Fruit fly (Drosophila melanogaster): ENCODE data around the gene CG9133.

Gene CG9133

dm6 chr3L:1208206-1208605, 43.6 kb upstream of the CG9133 start:
- TF ChIP-seq CG11617 (GFP tag; optimal IDR thresholded peaks at IDR 0.05) (no peak), CG33017 (tag; optimal IDR thresholded peaks at IDR 0.05) (no peak), toe (GFP tag; optimal IDR thresholded peaks at IDR 0.05) (no peak), bab1 (GFP tag; optimal IDR thresholded peaks at IDR 0.05) (no peak), cic (GFP tag; optimal IDR thresholded peaks at IDR 0.05) (no peak), CG5204 (GFP tag; optimal IDR thresholded peaks at IDR 0.05) (no peak), tj (GFP tag; optimal IDR thresholded peaks at IDR 0.05) (no peak), Crg-1 (GFP tag; optimal IDR thresholded peaks at IDR 0.05) (no peak), Hr96 (GFP tag; optimal IDR thresholded peaks at IDR 0.05) (no peak), Mnt (GFP tag; optimal IDR thresholded peaks at IDR 0.05) (no peak), CG1620 (GFP tag; optimal IDR thresholded peaks at IDR 0.05) (no peak), ovo (GFP tag; optimal IDR thresholded peaks at IDR 0.05) (no peak)

dm6 chr3L:1211096-1211495, 40.7 kb upstream of the CG9133 start, which contains the start of gene LysD:
TSS of gene LysD (minus strand) at chr3L:1211196.
- TF ChIP-seq CG5204 (GFP tag; optimal IDR thresholded peaks at IDR 0.05) (no peak), CG33017 (tag; optimal IDR thresholded peaks at IDR 0.05) (no peak), kay (GFP tag; ENCODE audit: borderline replicate concordance) (no peak), Mnt (GFP tag; optimal IDR thresholded peaks at IDR 0.05) (no peak), CG12768 (GFP tag; optimal IDR thresholded peaks at IDR 0.05) (no peak), tj (GFP tag; optimal IDR thresholded peaks at IDR 0.05) (no peak), Hr96 (GFP tag; optimal IDR thresholded peaks at IDR 0.05) (no peak), toe (GFP tag; optimal IDR thresholded peaks at IDR 0.05) (no peak), pad (GFP tag; optimal IDR thresholded peaks at IDR 0.05) (no peak), cic (GFP tag; optimal IDR thresholded peaks at IDR 0.05) (no peak), CG7101 (tag; optimal IDR thresholded peaks at IDR 0.05) (no peak), bab1 (GFP tag; optimal IDR thresholded peaks at IDR 0.05) (no peak), CG7045 (GFP tag; optimal IDR thresholded peaks at IDR 0.05) (no peak), ovo (GFP tag; optimal IDR thresholded peaks at IDR 0.05) (no peak), CG1620 (GFP tag; optimal IDR thresholded peaks at IDR 0.05) (no peak), CG11617 (GFP tag; optimal IDR thresholded peaks at IDR 0.05) (no peak)

- TF ChIP-seq bab1 (GFP tag; optimal IDR thresholded peaks at IDR 0.05) (no peak), Crg-1 (GFP tag; optimal IDR thresholded peaks at IDR 0.05) (no peak), Mnt (GFP tag; optimal IDR thresholded peaks at IDR 0.05) (no peak)
Observed at dm6 chr3L:1212113-1212512, 39.7 kb upstream of the CG9133 start.

- no peak for TF ChIP-seq cnc (optimal IDR thresholded peaks at IDR 0.05)
- no peak for TF ChIP-seq Crg-1 (GFP tag; optimal IDR thresholded peaks at IDR 0.05)
- no peak for TF ChIP-seq ovo (GFP tag; optimal IDR thresholded peaks at IDR 0.05)
- no peak for TF ChIP-seq CG1620 (GFP tag; optimal IDR thresholded peaks at IDR 0.05)
- no peak for TF ChIP-seq toe (GFP tag; optimal IDR thresholded peaks at IDR 0.05)
- no peak for TF ChIP-seq CG7045 (GFP tag; optimal IDR thresholded peaks at IDR 0.05)
- TF ChIP-seq CG7101 (tag; optimal IDR thresholded peaks at IDR 0.05), result no peak
- TF ChIP-seq cic (GFP tag; optimal IDR thresholded peaks at IDR 0.05), result no peak
- TF ChIP-seq CG12768 (GFP tag; optimal IDR thresholded peaks at IDR 0.05), result no peak
- no peak for TF ChIP-seq Clk (GFP tag; optimal IDR thresholded peaks at IDR 0.05)
- no peak for TF ChIP-seq kay (GFP tag; ENCODE audit: borderline replicate concordance)
- no peak for TF ChIP-seq bab1 (GFP tag; optimal IDR thresholded peaks at IDR 0.05)
- TF ChIP-seq CG11617 (GFP tag; optimal IDR thresholded peaks at IDR 0.05), result no peak
- TF ChIP-seq tj (GFP tag; optimal IDR thresholded peaks at IDR 0.05), result no peak
Observed at dm6 chr3L:1212571-1212970, 39.2 kb upstream of the CG9133 start, which contains the start of gene LysE. TSS of gene LysE (plus strand) at chr3L:1212827.

dm6 chr3L:1216460-1216859, 35.4 kb upstream of the CG9133 start:
- TF ChIP-seq Clk (GFP tag; optimal IDR thresholded peaks at IDR 0.05), result no peak
- TF ChIP-seq cnc (optimal IDR thresholded peaks at IDR 0.05), result no peak
- no peak for TF ChIP-seq ovo (GFP tag; optimal IDR thresholded peaks at IDR 0.05)
- no peak for TF ChIP-seq CG11617 (GFP tag; optimal IDR thresholded peaks at IDR 0.05)
- TF ChIP-seq Crg-1 (GFP tag; optimal IDR thresholded peaks at IDR 0.05), result no peak
- no peak for TF ChIP-seq toe (GFP tag; optimal IDR thresholded peaks at IDR 0.05)
- no peak for TF ChIP-seq bab1 (GFP tag; optimal IDR thresholded peaks at IDR 0.05)
- TF ChIP-seq tj (GFP tag; optimal IDR thresholded peaks at IDR 0.05), result no peak
- TF ChIP-seq CG12768 (GFP tag; optimal IDR thresholded peaks at IDR 0.05), result no peak
- TF ChIP-seq Hr96 (GFP tag; optimal IDR thresholded peaks at IDR 0.05), result no peak
- TF ChIP-seq CG33017 (tag; optimal IDR thresholded peaks at IDR 0.05), result no peak
- no peak for TF ChIP-seq CG14711 (tag; optimal IDR thresholded peaks at IDR 0.05)
- TF ChIP-seq CG5204 (GFP tag; optimal IDR thresholded peaks at IDR 0.05), result no peak
- no peak for TF ChIP-seq CG7101 (tag; optimal IDR thresholded peaks at IDR 0.05)
- no peak for TF ChIP-seq pad (GFP tag; optimal IDR thresholded peaks at IDR 0.05)
- TF ChIP-seq kay (GFP tag; ENCODE audit: borderline replicate concordance), result no peak
- TF ChIP-seq Mnt (GFP tag; optimal IDR thresholded peaks at IDR 0.05), result no peak

- TF ChIP-seq CG5204 (GFP tag; optimal IDR thresholded peaks at IDR 0.05) (no peak), CG11617 (GFP tag; optimal IDR thresholded peaks at IDR 0.05) (no peak), CG1620 (GFP tag; optimal IDR thresholded peaks at IDR 0.05) (no peak), CG12768 (GFP tag; optimal IDR thresholded peaks at IDR 0.05) (no peak), Clk (GFP tag; optimal IDR thresholded peaks at IDR 0.05) (no peak), CG7045 (GFP tag; optimal IDR thresholded peaks at IDR 0.05) (no peak), Mnt (GFP tag; optimal IDR thresholded peaks at IDR 0.05) (no peak), Hr96 (GFP tag; optimal IDR thresholded peaks at IDR 0.05) (no peak), CG33017 (tag; optimal IDR thresholded peaks at IDR 0.05) (no peak), Crg-1 (GFP tag; optimal IDR thresholded peaks at IDR 0.05) (no peak), pad (GFP tag; optimal IDR thresholded peaks at IDR 0.05) (no peak), tj (GFP tag; optimal IDR thresholded peaks at IDR 0.05) (no peak), ovo (GFP tag; optimal IDR thresholded peaks at IDR 0.05) (no peak), cic (GFP tag; optimal IDR thresholded peaks at IDR 0.05) (no peak)
Observed at dm6 chr3L:1218596-1218995, 33.2 kb upstream of the CG9133 start, which contains the start of gene LysP. TSS of gene LysP (minus strand) at chr3L:1218696.
